Fruit fly (Drosophila melanogaster) whole organism, embryonic: ENCODE measurements around the gene Eh.

Experiments
- B-H1 ChIP-seq: fragments of 200-800 bp; sonication (Bioruptor generic); IDR thresholded peaks from 3 replicates; pipeline ENCODE4 v1.3.6; 2022; ENCODE audit warnings: missing biosample characterization, missing genetic modification characterization
- B-H2 ChIP-seq: fragments of 200-800 bp; sonication (Bioruptor generic); optimal IDR thresholded peaks from 2 replicates; lab custom pipeline; 2018; ENCODE audit warnings: missing biosample characterization, mild to moderate bottlenecking, missing genetic modification characterization
- CG10274 ChIP-seq: fragments of 200-800 bp; sonication (Bioruptor generic); optimal IDR thresholded peaks from 3 replicates; lab custom pipeline; 2017; ENCODE audit warnings: missing biosample characterization, mild to moderate bottlenecking, missing genetic modification characterization
- CG11456 ChIP-seq: fragments of 200-800 bp; sonication (Bioruptor generic); IDR thresholded peaks from 3 replicates; pipeline ENCODE4 v1.3.6; 2022; ENCODE audit warnings: missing biosample characterization, missing genetic modification characterization
- CG13775 ChIP-seq: fragments of 200-800 bp; sonication (Bioruptor generic); optimal IDR thresholded peaks from 3 replicates; lab custom pipeline; 2017; ENCODE audit warnings: missing biosample characterization, mild to moderate bottlenecking, missing genetic modification characterization
- CG14860 ChIP-seq: fragments of 200-800 bp; sonication (Bioruptor generic); IDR thresholded peaks from 3 replicates; pipeline ENCODE4 v1.3.6; 2022; ENCODE audit warnings: missing biosample characterization, missing genetic modification characterization; ENCODE audit not compliant: partially characterized antibody
- CG15269 ChIP-seq: fragments of 200-800 bp; sonication (Bioruptor generic); optimal IDR thresholded peaks from 2 replicates; lab custom pipeline; 2018; ENCODE audit warnings: missing biosample characterization, mild to moderate bottlenecking, missing genetic modification characterization, moderate library complexity
- CG15479 ChIP-seq: fragments of 200-800 bp; sonication (Bioruptor generic); optimal IDR thresholded peaks from 3 replicates; lab custom pipeline; 2019; ENCODE audit warnings: missing biosample characterization, mild to moderate bottlenecking, missing genetic modification characterization, moderate library complexity
- CG15601 ChIP-seq: fragments of 200-800 bp; sonication (Bioruptor generic); optimal IDR thresholded peaks from 3 replicates; lab custom pipeline; 2019; ENCODE audit warnings: missing biosample characterization, mild to moderate bottlenecking, missing genetic modification characterization, moderate library complexity
- CG1647 ChIP-seq: fragments of 200-800 bp; sonication (Bioruptor generic); optimal IDR thresholded peaks from 3 replicates; lab custom pipeline; 2016; ENCODE audit warnings: missing biosample characterization, missing genetic modification characterization
- CG17802 ChIP-seq: fragments of 200-800 bp; sonication (Bioruptor generic); optimal IDR thresholded peaks from 2 replicates; lab custom pipeline; 2018; ENCODE audit warnings: missing biosample characterization, mild to moderate bottlenecking, missing genetic modification characterization, moderate library complexity
- CG18011 ChIP-seq: fragments of 200-800 bp; sonication (Bioruptor generic); optimal IDR thresholded peaks from 2 replicates; lab custom pipeline; 2017; ENCODE audit warnings: missing biosample characterization, missing genetic modification characterization, mild to moderate bottlenecking, moderate library complexity, missing genotype
- CG2678 ChIP-seq: fragments of 200-800 bp; sonication (Bioruptor generic); optimal IDR thresholded peaks from 3 replicates; lab custom pipeline; 2019; ENCODE audit warnings: missing biosample characterization, mild to moderate bottlenecking, missing genetic modification characterization, moderate library complexity
- CG2889 ChIP-seq: fragments of 200-800 bp; sonication (Bioruptor generic); IDR thresholded peaks from 3 replicates; pipeline ENCODE4 v1.3.6; 2022; ENCODE audit warnings: missing biosample characterization, missing genetic modification characterization
- CG32772 ChIP-seq: fragments of 200-800 bp; sonication (Bioruptor generic); IDR thresholded peaks from 2 replicates; pipeline ENCODE4 v1.3.6; 2022; ENCODE audit warnings: missing biosample characterization, missing genetic modification characterization
- CG34422 ChIP-seq: fragments of 200-800 bp; sonication (Bioruptor generic); IDR thresholded peaks from 3 replicates; pipeline ENCODE4 v1.3.6; 2022; ENCODE audit warnings: missing biosample characterization, missing genetic modification characterization
- CG4730 ChIP-seq: fragments of 200-800 bp; sonication (Bioruptor generic); IDR thresholded peaks from 2 replicates; pipeline ENCODE4 v1.3.6; 2022; ENCODE audit warnings: missing biosample characterization, missing genetic modification characterization
- CG4820 ChIP-seq: fragments of 200-800 bp; sonication (Bioruptor generic); optimal IDR thresholded peaks from 3 replicates; lab custom pipeline; 2016; ENCODE audit warnings: missing biosample characterization, missing genetic modification characterization
- CG7372 ChIP-seq: fragments of 200-800 bp; sonication (Bioruptor generic); IDR thresholded peaks from 2 replicates; pipeline ENCODE4 v1.3.6; 2022; ENCODE audit warnings: missing biosample characterization, missing genetic modification characterization
- CG7556 ChIP-seq: fragments of 200-800 bp; sonication (Bioruptor generic); optimal IDR thresholded peaks from 2 replicates; lab custom pipeline; 2017; ENCODE audit warnings: missing biosample characterization, mild to moderate bottlenecking, missing genetic modification characterization
- CG7839 ChIP-seq: fragments of 200-800 bp; sonication (Bioruptor generic); optimal IDR thresholded peaks from 3 replicates; lab custom pipeline; 2018; ENCODE audit warnings: missing biosample characterization, mild to moderate bottlenecking, missing genetic modification characterization, moderate library complexity
- CG9215 ChIP-seq: fragments of 200-800 bp; sonication (Bioruptor generic); IDR thresholded peaks from 2 replicates; pipeline ENCODE4 v1.3.6; 2022; ENCODE audit warnings: missing biosample characterization, missing genetic modification characterization
- CG9727 ChIP-seq: fragments of 200-800 bp; sonication (Bioruptor generic); optimal IDR thresholded peaks from 3 replicates; lab custom pipeline; 2017; ENCODE audit warnings: missing biosample characterization, mild to moderate bottlenecking, missing genetic modification characterization
- CG9932 ChIP-seq: fragments of 200-800 bp; sonication (Bioruptor generic); IDR thresholded peaks from 2 replicates; pipeline ENCODE4 v1.3.6; 2022; ENCODE audit warnings: missing biosample characterization, missing genetic modification characterization
- D19B ChIP-seq: fragments of 200-800 bp; sonication (Bioruptor generic); optimal IDR thresholded peaks from 2 replicates; lab custom pipeline; 2017; ENCODE audit warnings: missing biosample characterization, mild to moderate bottlenecking, missing genetic modification characterization
- H15 ChIP-seq: fragments of 200-800 bp; sonication (Bioruptor generic); IDR thresholded peaks from 3 replicates; pipeline ENCODE4 v1.3.6; 2022; ENCODE audit warnings: missing biosample characterization, missing genetic modification characterization
- Hey ChIP-seq: fragments of 200-800 bp; sonication (Bioruptor generic); optimal IDR thresholded peaks from 3 replicates; lab custom pipeline; 2018; ENCODE audit warnings: missing biosample characterization, mild to moderate bottlenecking, missing genetic modification characterization
- HmgZ ChIP-seq: fragments of 200-800 bp; sonication (Bioruptor generic); optimal IDR thresholded peaks from 2 replicates; lab custom pipeline; 2018; ENCODE audit warnings: missing biosample characterization, mild to moderate bottlenecking, missing genetic modification characterization
- Hr39 ChIP-seq: fragments of >200 bp; optimal IDR thresholded peaks from 2 replicates; lab custom pipeline; 2017
- Lim3 ChIP-seq: fragments of 200-800 bp; sonication (Bioruptor generic); IDR thresholded peaks from 2 replicates; pipeline ENCODE4 v1.3.6; 2022; ENCODE audit warnings: missing biosample characterization, missing genetic modification characterization
- Oaz ChIP-seq: fragments of 200-800 bp; sonication (Bioruptor generic); IDR thresholded peaks from 2 replicates; pipeline ENCODE4 v1.3.6; 2022; ENCODE audit warnings: missing biosample characterization, missing genetic modification characterization
- PHDP ChIP-seq: fragments of 200-800 bp; sonication (Bioruptor generic); optimal IDR thresholded peaks from 3 replicates; lab custom pipeline; 2018; ENCODE audit warnings: missing biosample characterization, mild to moderate bottlenecking, missing genetic modification characterization, moderate library complexity
- TFAM ChIP-seq: fragments of 200-800 bp; sonication (Bioruptor generic); optimal IDR thresholded peaks from 2 replicates; lab custom pipeline; 2017; ENCODE audit warnings: missing biosample characterization, missing genetic modification characterization, inconsistent platforms
- Trl ChIP-seq, 3 experiments: fragments of >200 bp in 2 of 3; fragments of 200-800 bp in 1 of 3; sonication (Bioruptor generic) in 1 of 3; optimal IDR thresholded peaks; 2 replicates in 1 of 3; 3 replicates in 2 of 3; lab custom pipeline; 2016 to 2017; ENCODE audit warnings: missing biosample characterization in 1 of 3, missing genetic modification characterization in 1 of 3
- Xrp1 ChIP-seq: fragments of 200-800 bp; sonication (Bioruptor generic); IDR thresholded peaks from 2 replicates; pipeline ENCODE4 v1.3.6; 2022; ENCODE audit warnings: missing biosample characterization, missing genetic modification characterization
- ac ChIP-seq: fragments of 200-800 bp; sonication (Bioruptor generic); optimal IDR thresholded peaks from 3 replicates; lab custom pipeline; 2017; ENCODE audit warnings: missing biosample characterization, mild to moderate bottlenecking, missing genetic modification characterization
- ase ChIP-seq: fragments of 200-800 bp; sonication (Bioruptor generic); IDR thresholded peaks from 3 replicates; pipeline ENCODE4 v1.3.6; 2022; ENCODE audit warnings: missing biosample characterization, missing genetic modification characterization
- fd3F ChIP-seq: fragments of 200-800 bp; sonication (Bioruptor generic); optimal IDR thresholded peaks from 2 replicates; lab custom pipeline; 2018; ENCODE audit warnings: missing biosample characterization, mild to moderate bottlenecking, missing genetic modification characterization, moderate library complexity
- gsb-n ChIP-seq: fragments of 200-800 bp; sonication (Bioruptor generic); optimal IDR thresholded peaks from 3 replicates; lab custom pipeline; 2018; ENCODE audit warnings: missing biosample characterization, mild to moderate bottlenecking, missing genetic modification characterization
- kni ChIP-seq: fragments of 200-800 bp; sonication (Bioruptor generic); optimal IDR thresholded peaks from 3 replicates; lab custom pipeline; 2017; ENCODE audit warnings: mild to moderate bottlenecking, missing biosample characterization, missing genetic modification reagents, missing genetic modification characterization
- lilli ChIP-seq: fragments of 200-800 bp; sonication (Bioruptor generic); optimal IDR thresholded peaks from 3 replicates; lab custom pipeline; 2016; ENCODE audit warnings: missing biosample characterization, missing genetic modification characterization
- lmd ChIP-seq: fragments of 200-800 bp; sonication (Bioruptor generic); IDR thresholded peaks from 2 replicates; pipeline ENCODE4 v1.3.6; 2022; ENCODE audit warnings: missing biosample characterization, missing genetic modification characterization
- mam ChIP-seq: fragments of 200-800 bp; sonication (Bioruptor generic); optimal IDR thresholded peaks from 3 replicates; lab custom pipeline; 2016; ENCODE audit warnings: missing biosample characterization, missing genetic modification characterization
- run ChIP-seq: fragments of 200-800 bp; sonication (Bioruptor generic); optimal IDR thresholded peaks from 3 replicates; lab custom pipeline; 2018; ENCODE audit warnings: missing biosample characterization, mild to moderate bottlenecking, missing genetic modification characterization
- sc ChIP-seq, 3 experiments: fragments of >200 bp in 2 of 3; fragments of 200-800 bp in 1 of 3; sonication (Bioruptor generic) in 1 of 3; optimal IDR thresholded peaks; 2 replicates in 2 of 3; 3 replicates in 1 of 3; lab custom pipeline; 2017; ENCODE audit warnings: mild to moderate bottlenecking in 1 of 3, missing biosample characterization in 1 of 3, missing genetic modification characterization in 1 of 3, missing genetic modification reagents in 1 of 3
- sens-2 ChIP-seq: fragments of 200-800 bp; sonication (Bioruptor generic); IDR thresholded peaks from 2 replicates; pipeline ENCODE4 v1.3.6; 2022; ENCODE audit warnings: missing biosample characterization, missing genetic modification characterization
- tgo ChIP-seq: fragments of 200-800 bp; sonication (Bioruptor generic); IDR thresholded peaks from 3 replicates; pipeline ENCODE4 v1.3.6; 2022; ENCODE audit warnings: missing biosample characterization, missing genetic modification characterization
- toy ChIP-seq: fragments of 200-800 bp; sonication (Bioruptor generic); IDR thresholded peaks from 2 replicates; pipeline ENCODE4 v1.3.6; 2022; ENCODE audit warnings: missing biosample characterization, missing genetic modification characterization
- twi ChIP-seq: fragments of 200-800 bp; optimal IDR thresholded peaks from 2 replicates; lab custom pipeline; 2019; ENCODE audit warnings: missing biosample characterization, mild to moderate bottlenecking, missing genetic modification characterization, moderate library complexity
- vvl ChIP-seq: fragments of 200-800 bp; sonication (Bioruptor generic); IDR thresholded peaks from 2 replicates; pipeline ENCODE4 v1.3.6; 2022; ENCODE audit warnings: missing biosample characterization, missing genetic modification characterization

Eh gene

dm6 chr3R:17402434-17402833 is 46.2 kb downstream of the Eh start, which contains the start of gene Sur-8 (continued):
- TF ChIP-seq run (tag; lab: Kevin White, UChicago) (no peak), CG9932 (GFP tag; lab: Robert Waterston, UW) (peak; percentile 82), Xrp1 (GFP tag; lab: Robert Waterston, UW) (peak; percentile 36; the same call in 1 of the 2 replicates), PHDP (tag; lab: Kevin White, UChicago) (peak; percentile 55), TFAM (GFP tag; lab: Kevin White, UChicago) (no peak), sens-2 (GFP tag; lab: Robert Waterston, UW) (no peak), CG4730 (GFP tag; lab: Robert Waterston, UW) (peak; percentile 71), H15 (GFP tag; lab: Robert Waterston, UW) (peak; percentile 74), CG15601 (tag; lab: Kevin White, UChicago) (no peak), Trl (optimal IDR thresholded peaks at IDR 0.05; lab: Kevin White, UChicago) (no peak), Trl (GFP tag; optimal IDR thresholded peaks at IDR 0.05; lab: Kevin White, UChicago) (peak; percentile 72), tgo (GFP tag; lab: Robert Waterston, UW) (peak; percentile 67; the same call in 2 of the 3 replicates), Lim3 (GFP tag; lab: Robert Waterston, UW) (no peak), CG7372 (peak; percentile 98), lmd (peak; percentile 76), lilli (peak; percentile 65), gsb-n (tag; lab: Kevin White, UChicago) (no peak), CG4820 (GFP tag; lab: Kevin White, UChicago) (peak; percentile 52), CG14860 (GFP tag; lab: Robert Waterston, UW) (no peak), CG13775 (GFP tag; lab: Kevin White, UChicago) (peak; percentile 30), Oaz (GFP tag; lab: Robert Waterston, UW) (0 out of 2 replicates have a peak, but pooled peaks have one; percentile 45), kni (GFP tag; lab: Kevin White, UChicago) (no peak), ac (GFP tag; lab: Kevin White, UChicago) (no peak), CG1647 (GFP tag; lab: Kevin White, UChicago) (peak; percentile 55), fd3F (GFP tag; lab: Kevin White, UChicago) (peak; percentile 29), CG15479 (no peak), CG7556 (GFP tag; lab: Kevin White, UChicago) (no peak), CG17802 (tag; lab: Kevin White, UChicago) (no peak), Hey (tag; lab: Kevin White, UChicago) (no peak), CG18011 (GFP tag; lab: Kevin White, UChicago) (peak; percentile 25), vvl (GFP tag; lab: Robert Waterston, UW) (peak; percentile 76; the same call in 1 of the 2 replicates), CG15269 (peak; percentile 47), CG2678 (tag; lab: Kevin White, UChicago) (peak; percentile 48), HmgZ (tag; lab: Kevin White, UChicago) (peak; percentile 62), CG9215 (GFP tag; lab: Robert Waterston, UW) (0 out of 2 replicates have a peak, but pooled peaks have one; percentile 21), mam (GFP tag; lab: Kevin White, UChicago) (peak; percentile 69), B-H1 (GFP tag; lab: Robert Waterston, UW) (peak; percentile 19; the same call in 1 of the 3 replicates), D19B (no peak), CG11456 (GFP tag; lab: Robert Waterston, UW) (peak; percentile 96), CG2889 (GFP tag; lab: Robert Waterston, UW) (no peak), CG9727 (peak; percentile 33), CG34422 (GFP tag; lab: Robert Waterston, UW) (peak; percentile 58; the same call in 2 of the 3 replicates), CG32772 (GFP tag; lab: Robert Waterston, UW) (peak; percentile 29; the same call in 1 of the 2 replicates), CG7839 (tag; lab: Kevin White, UChicago) (peak; percentile 69), twi (tag; lab: Kevin White, UChicago) (no peak), toy (GFP tag; lab: Robert Waterston, UW) (peak; percentile 21; the same call in 1 of the 2 replicates), B-H2 (GFP tag; lab: Kevin White, UChicago) (peak; percentile 30), ase (GFP tag; lab: Robert Waterston, UW) (peak; percentile 61; the same call in 2 of the 3 replicates), Hr39 (lab: Kevin White, UChicago) (no peak), CG10274 (peak; percentile 45), sc (optimal IDR thresholded peaks at IDR 0.05; lab: Kevin White, UChicago) (no peak), sc (GFP tag; optimal IDR thresholded peaks at IDR 0.05; lab: Kevin White, UChicago) (no peak)
